Worm (Caenorhabditis elegans): ENCODE data around the gene srj-23.

The srj-23 gene

DNA sequence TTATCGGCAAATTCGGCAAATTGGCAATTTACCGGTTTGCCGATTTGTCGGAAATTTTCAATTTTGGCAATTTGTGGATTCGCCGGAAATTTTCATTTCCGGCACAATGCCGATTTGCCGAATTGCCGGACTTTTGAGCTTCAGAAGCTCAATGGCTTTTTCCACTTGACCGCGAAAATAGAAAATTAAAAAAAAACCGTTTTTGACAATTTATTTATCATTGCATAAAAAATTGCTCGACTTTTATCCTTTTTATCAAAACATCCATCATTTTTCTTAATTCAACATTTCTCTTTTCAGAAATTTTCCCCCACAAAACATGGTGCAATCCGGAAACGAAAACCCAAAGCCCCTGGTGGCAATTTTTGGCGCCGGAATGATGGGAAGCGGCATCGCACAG lies 8.6 kb downstream of the srj-23 start, which contains the start of gene hacd-1:
Gene hacd-1, plus strand, starts transcription at position 301 of the 400 bp plus-strand sequence.
- no peak for TF ChIP-seq nhr-76 (tag; optimal IDR thresholded peaks at IDR 0.05)
- TF ChIP-seq ceh-82 (tag; optimal IDR thresholded peaks at IDR 0.05), result no peak
- TF ChIP-seq unc-62 (GFP tag; optimal IDR thresholded peaks at IDR 0.05), result no peak
- no peak for TF ChIP-seq jun-1 (tag; optimal IDR thresholded peaks at IDR 0.05)
- TF ChIP-seq tbx-2 (tag; optimal IDR thresholded peaks at IDR 0.05), result no peak
- no peak for TF ChIP-seq egl-27 (tag; optimal IDR thresholded peaks at IDR 0.05)

ce11 chrV:1464543-1465040 lies 13.2 kb downstream of the srj-23 start, which contains the start of the genes fpn-1.2 and pqn-54:
Gene fpn-1.2 (minus strand): TSS chrV:1464699.
Gene pqn-54 (plus strand): TSS chrV:1464990.
- TF ChIP-seq sea-2 (GFP tag; optimal IDR thresholded peaks at IDR 0.05), result no peak
- TF ChIP-seq nhr-25 (tag; optimal IDR thresholded peaks at IDR 0.05), result no peak
- TF ChIP-seq elt-2 (tag; optimal IDR thresholded peaks at IDR 0.05), result peak; percentile 53
- peak; percentile 20 for TF ChIP-seq pqm-1 (tag; optimal IDR thresholded peaks at IDR 0.05)
- no peak for TF ChIP-seq zag-1 (tag; optimal IDR thresholded peaks at IDR 0.05)
- no peak for TF ChIP-seq ceh-9 (tag; optimal IDR thresholded peaks at IDR 0.05)
- TF ChIP-seq nhr-23 (tag; optimal IDR thresholded peaks at IDR 0.05), result no peak

DNA sequence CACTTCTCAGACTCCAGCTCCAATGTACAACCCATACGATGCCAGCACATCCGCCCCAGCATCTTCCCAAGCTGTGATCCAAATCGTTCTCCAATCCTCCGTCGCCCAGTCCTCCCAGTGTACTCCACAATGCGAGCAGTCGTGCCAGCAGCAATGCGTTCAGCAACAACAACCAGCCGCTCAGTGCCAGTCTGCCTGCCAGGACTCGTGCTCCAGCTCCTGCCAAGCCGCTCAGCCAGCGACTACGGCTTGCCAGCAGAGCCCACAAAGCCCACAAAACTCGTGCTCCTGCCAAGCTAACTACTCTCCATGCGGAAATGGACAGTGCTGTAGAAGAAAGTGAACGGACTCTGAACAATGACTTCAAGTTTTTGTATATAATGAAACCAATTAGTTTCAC lies 14.5 kb downstream of the srj-23 start:
- TF ChIP-seq hmg-11 (tag; optimal IDR thresholded peaks at IDR 0.05) (no peak), nhr-28 (tag; optimal IDR thresholded peaks at IDR 0.05) (no peak), egl-5 (tag; optimal IDR thresholded peaks at IDR 0.05) (no peak), unc-39 (tag; optimal IDR thresholded peaks at IDR 0.05) (no peak), skn-1 (tag; optimal IDR thresholded peaks at IDR 0.05) (no peak), zag-1 (tag; optimal IDR thresholded peaks at IDR 0.05) (no peak), aly-2 (tag; optimal IDR thresholded peaks at IDR 0.05) (no peak), elt-3 (tag; optimal IDR thresholded peaks at IDR 0.05) (no peak), ztf-11 (tag; optimal IDR thresholded peaks at IDR 0.05) (no peak), nhr-11 (tag; optimal IDR thresholded peaks at IDR 0.05) (no peak), nhr-237 (tag; optimal IDR thresholded peaks at IDR 0.05) (no peak), eor-1 (tag; optimal IDR thresholded peaks at IDR 0.05) (no peak), fkh-10 (GFP tag; optimal IDR thresholded peaks at IDR 0.05) (no peak), R02D3.7 (tag; optimal IDR thresholded peaks at IDR 0.05) (no peak), nhr-23 (tag; optimal IDR thresholded peaks at IDR 0.05) (no peak), lsy-12 (tag; optimal IDR thresholded peaks at IDR 0.05) (no peak), pha-4 (tag; optimal IDR thresholded peaks at IDR 0.05) (no peak), ama-1 (optimal IDR thresholded peaks at IDR 0.05) (no peak)

DNA sequence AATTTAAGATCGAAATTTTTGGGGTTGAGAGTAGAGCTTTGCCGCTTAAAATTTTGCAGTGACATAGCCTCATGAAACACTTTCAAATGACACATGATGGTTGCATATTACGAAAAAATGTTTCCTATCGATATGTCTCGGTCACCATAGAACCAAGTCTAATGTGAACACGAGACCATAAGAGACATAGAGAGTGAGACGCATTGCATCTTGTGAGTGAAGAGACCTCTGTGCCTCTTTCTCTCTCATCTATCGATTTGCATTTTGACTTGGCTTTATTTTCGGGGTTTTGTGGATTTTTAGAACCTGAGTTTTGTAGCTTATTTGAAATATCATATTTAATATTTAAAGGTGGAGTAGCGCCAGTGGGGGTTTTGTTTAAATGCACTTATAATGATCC lies 15.5 kb downstream of the srj-23 start:
- TF ChIP-seq nfya-1 (tag; optimal IDR thresholded peaks at IDR 0.05; ENCODE audit: insufficient read depth) (peak; percentile 47), elt-2 (tag; optimal IDR thresholded peaks at IDR 0.05) (peak; percentile 29), hmg-11 (tag; optimal IDR thresholded peaks at IDR 0.05) (peak; percentile 41), daf-12 (tag; optimal IDR thresholded peaks at IDR 0.05) (no peak), ceh-28 (tag; optimal IDR thresholded peaks at IDR 0.05) (peak; percentile 28), pha-4 (tag; optimal IDR thresholded peaks at IDR 0.05) (peak; percentile 28), skn-1 (tag; optimal IDR thresholded peaks at IDR 0.05) (no peak)

DNA sequence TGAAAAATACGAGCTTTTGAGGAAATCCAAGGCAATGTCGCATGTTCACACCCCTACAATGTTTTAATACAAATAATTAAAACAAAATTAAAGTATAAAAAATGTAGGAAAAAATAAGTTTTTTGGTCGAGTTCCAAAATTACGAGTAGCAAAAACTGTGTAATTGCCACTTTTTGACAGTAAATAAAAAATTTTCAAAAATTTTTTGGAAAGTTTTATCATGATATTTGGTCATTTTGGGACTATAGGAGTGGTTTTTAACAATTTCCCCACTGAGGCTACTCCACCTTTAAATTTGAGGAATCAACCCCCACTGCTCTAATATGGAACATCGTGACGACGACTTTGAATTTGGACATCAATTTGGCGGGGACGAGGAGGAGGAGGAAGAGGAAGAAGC lies 16.0 kb downstream of the srj-23 start, which contains the start of gene gid-8:
Gene gid-8, plus strand, starts transcription at position 301 of the 400 bp plus-strand sequence.
- TF ChIP-seq eor-1 (tag; optimal IDR thresholded peaks at IDR 0.05), result no peak

- TF ChIP-seq nhr-12 (tag; optimal IDR thresholded peaks at IDR 0.05), result no peak
- no peak for TF ChIP-seq egl-27 (tag; optimal IDR thresholded peaks at IDR 0.05)
- no peak for TF ChIP-seq snpc-4 (tag; optimal IDR thresholded peaks at IDR 0.05)
- no peak for TF ChIP-seq nhr-28 (tag; optimal IDR thresholded peaks at IDR 0.05)
- no peak for TF ChIP-seq nhr-67 (tag; optimal IDR thresholded peaks at IDR 0.05)
- no peak for TF ChIP-seq unc-62 (GFP tag; optimal IDR thresholded peaks at IDR 0.05)
- TF ChIP-seq skn-1 (tag; optimal IDR thresholded peaks at IDR 0.05), result no peak
These were observed 17.5 kb downstream of the srj-23 start for ce11 chrV:1468905-1469304.

All from whole organism, L3 larva.